Worm (Caenorhabditis elegans) whole organism, early embryonic: Measurements from ENCODE around the gene srg-36.

Experiments
- B0310.2 ChIP-seq: sonication (generic microtip); optimal IDR thresholded peaks from 2 replicates; lab custom pipeline; 2016; ENCODE audit warnings: mild to moderate bottlenecking, missing genetic modification characterization, missing compliant biosample characterization
- aly-1 ChIP-seq: sonication (generic microtip); optimal IDR thresholded peaks from 2 replicates; lab custom pipeline; 2016; ENCODE audit warnings: missing genetic modification characterization, missing compliant biosample characterization
- ama-1 ChIP-seq: fragments of 150-350 bp; optimal IDR thresholded peaks from 2 replicates; lab custom pipeline; 2014
- ceh-13 ChIP-seq: fragments of 200-800 bp; sonication (Bioruptor generic); optimal IDR thresholded peaks from 2 replicates; lab custom pipeline; 2018; ENCODE audit warnings: mild to moderate bottlenecking, missing genetic modification characterization, missing compliant biosample characterization
- ceh-36 ChIP-seq: sonication (generic microtip); optimal IDR thresholded peaks from 2 replicates; lab custom pipeline; 2016; ENCODE audit warnings: missing genetic modification characterization, inconsistent platforms, missing compliant biosample characterization
- ets-7 ChIP-seq: sonication (generic microtip); optimal IDR thresholded peaks from 2 replicates; lab custom pipeline; 2016; ENCODE audit warnings: missing genotype, missing genetic modification characterization, missing compliant biosample characterization
- flt-1 ChIP-seq: fragments of 200-800 bp; sonication (Bioruptor generic); IDR thresholded peaks from 2 replicates; pipeline ENCODE4 v1.3.6; 2022; ENCODE audit warnings: missing genetic modification characterization, missing compliant biosample characterization
- hmbx-1 ChIP-seq: sonication (generic microtip); optimal IDR thresholded peaks from 2 replicates; lab custom pipeline; 2016; ENCODE audit warnings: mild to moderate bottlenecking, missing genetic modification characterization, missing compliant biosample characterization
- hmg-4 ChIP-seq: fragments of 200-800 bp; sonication (Bioruptor generic); optimal IDR thresholded peaks from 2 replicates; lab custom pipeline; 2018; ENCODE audit warnings: mild to moderate bottlenecking, missing genetic modification characterization, missing compliant biosample characterization
- hnd-1 ChIP-seq: sonication (generic microtip); optimal IDR thresholded peaks from 2 replicates; lab custom pipeline; 2016; ENCODE audit warnings: missing genetic modification characterization, missing compliant biosample characterization
- pes-1 ChIP-seq: fragments of 200-800 bp; sonication (Bioruptor generic); IDR thresholded peaks from 2 replicates; pipeline ENCODE4 v1.3.6; 2022; ENCODE audit warnings: missing genetic modification reagents, missing genetic modification characterization, missing compliant biosample characterization
- scrt-1 ChIP-seq: fragments of 200-800 bp; sonication (Bioruptor generic); IDR thresholded peaks from 2 replicates; pipeline ENCODE4 v1.3.6; 2022; ENCODE audit warnings: missing genetic modification characterization, missing compliant biosample characterization
- sea-1 ChIP-seq: fragments of 200-800 bp; sonication (Bioruptor generic); conservative IDR thresholded peaks from 2 replicates; pipeline ENCODE4 v1.3.6; 2022; ENCODE audit warnings: missing genetic modification characterization, missing compliant biosample characterization
- tbx-11 ChIP-seq: fragments of 200-800 bp; sonication (Bioruptor generic); IDR thresholded peaks from 2 replicates; pipeline ENCODE4 v1.3.6; 2022; ENCODE audit warnings: missing genetic modification characterization, missing compliant biosample characterization
- tbx-37 ChIP-seq: fragments of 200-800 bp; sonication (Bioruptor generic); conservative IDR thresholded peaks from 2 replicates; pipeline ENCODE4 v1.3.6; 2022; ENCODE audit warnings: missing genetic modification reagents, missing genetic modification characterization, missing compliant biosample characterization
- tra-4 ChIP-seq: sonication (generic microtip); optimal IDR thresholded peaks from 2 replicates; lab custom pipeline; 2017; ENCODE audit warnings: missing genetic modification characterization, missing compliant biosample characterization

Gene srg-36

ce11 chrX:14186466-14186865 is 47.8 kb downstream of the srg-36 start, which contains the start of gene ceh-36:
Gene ceh-36 (minus strand): TSS chrX:14186566.
- TF ChIP-seq hnd-1 (tag; lab: Kevin White, UChicago) (no peak), ceh-36 (tag; lab: Kevin White, UChicago) (no peak), flt-1 (GFP tag; lab: Robert Waterston, UW) (no peak), pes-1 (GFP tag; lab: Robert Waterston, UW) (no peak), B0310.2 (tag; lab: Kevin White, UChicago) (no peak)

- TF ChIP-seq pes-1 (GFP tag; lab: Robert Waterston, UW), result no peak
- TF ChIP-seq ceh-36 (tag; lab: Kevin White, UChicago), result peak; percentile 36
Measured at ce11 chrX:14185631-14186030, 48.6 kb downstream of the srg-36 start.

ce11 chrX:14182514-14182913 is 51.8 kb downstream of the srg-36 start:
- TF ChIP-seq pes-1 (GFP tag; lab: Robert Waterston, UW) (no peak), ets-7 (tag; lab: Kevin White, UChicago) (no peak)

ce11 chrX:14180151-14180550 is 54.1 kb downstream of the srg-36 start, which contains the start of gene C37E2.3:
Gene C37E2.3 (plus strand): TSS chrX:14180451.
- TF ChIP-seq aly-1 (tag; lab: Kevin White, UChicago) (no peak), tbx-37 (GFP tag; lab: Robert Waterston, UW) (no peak), pes-1 (GFP tag; lab: Robert Waterston, UW) (no peak), tra-4 (tag; lab: Kevin White, UChicago) (no peak), sea-1 (GFP tag; lab: Robert Waterston, UW) (no peak), tbx-11 (GFP tag; lab: Robert Waterston, UW) (no peak), hmbx-1 (tag; lab: Kevin White, UChicago) (no peak), ceh-36 (tag; lab: Kevin White, UChicago) (no peak), flt-1 (GFP tag; lab: Robert Waterston, UW) (no peak), ets-7 (tag; lab: Kevin White, UChicago) (no peak), hnd-1 (tag; lab: Kevin White, UChicago) (no peak), scrt-1 (GFP tag; lab: Robert Waterston, UW) (no peak), hmg-4 (GFP tag; lab: Kevin White, UChicago) (no peak), ceh-13 (no peak), ama-1 (lab: Kevin White, UChicago) (no peak), B0310.2 (tag; lab: Kevin White, UChicago) (no peak)
